Worm (Caenorhabditis elegans) whole organism, midembryonic: ENCODE data around the gene irld-67.

Experiments used
- T22C8.4 ChIP-seq: fragments of 200-800 bp; sonication (Bioruptor generic); IDR thresholded peaks from 2 replicates; pipeline ENCODE4 v1.3.6; 2022; ENCODE audit warnings: missing genetic modification characterization, missing compliant biosample characterization
- cog-1 ChIP-seq: sonication (generic microtip); optimal IDR thresholded peaks from 2 replicates; lab custom pipeline; 2016; ENCODE audit warnings: missing genetic modification characterization, missing compliant biosample characterization
- flt-1 ChIP-seq: fragments of 200-800 bp; sonication (Bioruptor generic); IDR thresholded peaks from 2 replicates; pipeline ENCODE4 v1.3.6; 2022; ENCODE audit warnings: missing genetic modification characterization, missing compliant biosample characterization
- klf-2 ChIP-seq: fragments of 200-800 bp; sonication (Bioruptor generic); conservative IDR thresholded peaks from 2 replicates; pipeline ENCODE4 v1.3.6; 2022; ENCODE audit warnings: missing genetic modification reagents, missing genetic modification characterization, missing compliant biosample characterization
- med-1 ChIP-seq: sonication (generic microtip); optimal IDR thresholded peaks from 2 replicates; lab custom pipeline; 2017; ENCODE audit warnings: missing genetic modification characterization, mild to moderate bottlenecking, missing compliant biosample characterization, antibody characterized with exemption, missing genetic modification reagents; ENCODE audit not compliant: insufficient read depth
- ref-1 ChIP-seq: fragments of 200-800 bp; sonication (Bioruptor generic); conservative IDR thresholded peaks from 2 replicates; pipeline ENCODE4 v1.3.6; 2022; ENCODE audit warnings: missing genetic modification reagents, missing genetic modification characterization, missing compliant biosample characterization
- tab-1 ChIP-seq: fragments of 200-800 bp; sonication (Bioruptor generic); IDR thresholded peaks from 2 replicates; pipeline ENCODE4 v1.3.6; 2022; ENCODE audit warnings: missing genetic modification characterization, missing compliant biosample characterization
- ztf-29 ChIP-seq: fragments of 200-800 bp; sonication (Bioruptor generic); IDR thresholded peaks from 2 replicates; pipeline ENCODE4 v1.3.6; 2022; ENCODE audit warnings: missing genetic modification reagents, missing genetic modification characterization, missing compliant biosample characterization

DNA sequence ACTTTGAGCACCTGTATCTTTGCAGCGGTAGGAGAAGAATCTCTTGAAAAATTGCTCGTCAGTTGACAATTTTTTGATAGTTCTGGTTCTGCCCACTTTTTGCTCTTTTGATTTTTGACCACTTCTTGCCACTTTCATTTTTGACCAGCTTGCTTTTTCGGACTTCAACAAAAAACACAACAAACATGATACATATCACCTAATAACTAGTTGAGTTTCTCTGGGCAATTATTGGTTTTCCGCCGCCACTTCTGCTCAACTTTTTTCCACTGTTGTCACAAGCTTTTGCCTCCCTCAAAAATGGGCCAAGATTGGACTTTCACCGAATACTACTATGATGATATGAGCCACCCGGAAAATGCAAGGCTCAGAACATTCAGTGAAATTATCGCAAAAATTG, 24.1 kb upstream of the irld-67 start, which contains the start of gene srw-60:
- no peak for TF ChIP-seq T22C8.4
- TF ChIP-seq ztf-29 (GFP tag; lab: Robert Waterston, UW): no peak
- TF ChIP-seq klf-2 (GFP tag; lab: Robert Waterston, UW): no peak
- no peak for TF ChIP-seq cog-1 (tag; lab: Kevin White, UChicago)
- no peak for TF ChIP-seq ref-1 (GFP tag; lab: Robert Waterston, UW)
- no peak for TF ChIP-seq flt-1 (GFP tag; lab: Robert Waterston, UW)
- TF ChIP-seq tab-1: no peak
- TF ChIP-seq med-1: no peak
